Worm (Caenorhabditis elegans) whole organism, L3 larva: ENCODE results near the gene srh-149.
A peak's percentile ranks its signal among the peaks of the same experiment; 100 is the strongest.

Experiments
- R02D3.7 ChIP-seq: fragments of 150-350 bp; optimal IDR thresholded peaks from 2 replicates; lab custom pipeline; 2014; ENCODE audit warnings: missing biosample characterization, missing genetic modification characterization
- aly-2 ChIP-seq: fragments of 150-350 bp; optimal IDR thresholded peaks from 2 replicates; lab custom pipeline; 2014; ENCODE audit warnings: missing biosample characterization, missing genetic modification characterization
- ama-1 ChIP-seq: fragments of 150-350 bp; optimal IDR thresholded peaks from 2 replicates; lab custom pipeline; 2018
- ceh-28 ChIP-seq: fragments of 150-350 bp; optimal IDR thresholded peaks from 2 replicates; lab custom pipeline; 2014; ENCODE audit warnings: missing biosample characterization, missing genetic modification reagents, missing genetic modification characterization
- ceh-82 ChIP-seq: fragments of 150-350 bp; optimal IDR thresholded peaks from 2 replicates; lab custom pipeline; 2014; ENCODE audit warnings: missing biosample characterization, missing genetic modification characterization
- ceh-9 ChIP-seq: sonication (generic microtip); optimal IDR thresholded peaks from 2 replicates; lab custom pipeline; 2018; ENCODE audit warnings: missing biosample characterization, missing genetic modification characterization
- daf-12 ChIP-seq: fragments of 150-350 bp; optimal IDR thresholded peaks from 2 replicates; lab custom pipeline; 2014; ENCODE audit warnings: missing biosample characterization, missing genetic modification reagents, missing genetic modification characterization
- egl-27 ChIP-seq: sonication (generic microtip); optimal IDR thresholded peaks from 4 replicates; lab custom pipeline; 2017; ENCODE audit warnings: missing biosample characterization, missing genetic modification reagents, missing genetic modification characterization
- egl-5 ChIP-seq: fragments of 150-350 bp; optimal IDR thresholded peaks from 2 replicates; lab custom pipeline; 2017; ENCODE audit warnings: missing biosample characterization, missing genetic modification reagents, missing genetic modification characterization, inconsistent platforms
- elt-1 ChIP-seq: fragments of 150-350 bp; optimal IDR thresholded peaks from 2 replicates; lab custom pipeline; 2014; ENCODE audit warnings: missing biosample characterization, missing genetic modification characterization
- elt-2 ChIP-seq: sonication (generic microtip); optimal IDR thresholded peaks from 2 replicates; lab custom pipeline; 2016; ENCODE audit warnings: missing genetic modification reagents, mild to moderate bottlenecking, missing genetic modification characterization, missing compliant biosample characterization
- eor-1 ChIP-seq, 2 experiments: fragments of 150-350 bp; optimal IDR thresholded peaks; 2 replicates each; lab custom pipeline; 2014 to 2018; ENCODE audit warnings: missing biosample characterization in 2 of 2, missing genetic modification characterization in 2 of 2
- fkh-10 ChIP-seq: sonication (generic microtip); optimal IDR thresholded peaks from 2 replicates; lab custom pipeline; 2017; ENCODE audit warnings: missing biosample characterization, missing genetic modification reagents, missing genetic modification characterization
- fkh-2 ChIP-seq: fragments of 150-350 bp; optimal IDR thresholded peaks from 2 replicates; lab custom pipeline; 2014; ENCODE audit warnings: missing biosample characterization, missing genetic modification reagents, missing genetic modification characterization
- fos-1 ChIP-seq: fragments of 150-350 bp; optimal IDR thresholded peaks from 2 replicates; lab custom pipeline; 2014; ENCODE audit warnings: missing biosample characterization, missing genetic modification characterization
- hmg-11 ChIP-seq: sonication (generic microtip); optimal IDR thresholded peaks from 2 replicates; lab custom pipeline; 2016; ENCODE audit warnings: missing genetic modification characterization, missing compliant biosample characterization
- jun-1 ChIP-seq: fragments of 150-350 bp; optimal IDR thresholded peaks from 2 replicates; lab custom pipeline; 2014; ENCODE audit warnings: missing biosample characterization, missing genetic modification reagents, missing genetic modification characterization
- lin-15B ChIP-seq: fragments of 150-350 bp; optimal IDR thresholded peaks from 2 replicates; lab custom pipeline; 2014; ENCODE audit warnings: missing biosample characterization, missing genetic modification characterization
- lin-39 ChIP-seq: fragments of 150-350 bp; optimal IDR thresholded peaks from 2 replicates; lab custom pipeline; 2018; ENCODE audit warnings: missing biosample characterization, missing genetic modification reagents, missing genetic modification characterization
- mdl-1 ChIP-seq: fragments of 150-350 bp; optimal IDR thresholded peaks from 2 replicates; lab custom pipeline; 2014; ENCODE audit warnings: missing biosample characterization, missing genetic modification characterization
- mml-1 ChIP-seq: fragments of 150-350 bp; sonication (generic microtip); optimal IDR thresholded peaks from 3 replicates; lab custom pipeline; 2014; ENCODE audit warnings: missing biosample characterization, missing genetic modification characterization
- nfya-1 ChIP-seq: sonication (generic microtip); optimal IDR thresholded peaks from 2 replicates; lab custom pipeline; 2017; ENCODE audit warnings: missing genetic modification characterization, mild to moderate bottlenecking, missing compliant biosample characterization, antibody characterized with exemption, moderate library complexity; ENCODE audit not compliant: insufficient read depth
- nhr-11 ChIP-seq: fragments of 150-350 bp; optimal IDR thresholded peaks from 2 replicates; lab custom pipeline; 2014; ENCODE audit warnings: missing biosample characterization, missing genetic modification characterization
- nhr-12 ChIP-seq: fragments of 150-350 bp; optimal IDR thresholded peaks from 2 replicates; lab custom pipeline; 2014; ENCODE audit warnings: missing biosample characterization, missing genetic modification characterization
- nhr-28 ChIP-seq: fragments of 150-350 bp; optimal IDR thresholded peaks from 2 replicates; lab custom pipeline; 2014; ENCODE audit warnings: missing biosample characterization, missing genetic modification characterization
- nhr-43 ChIP-seq: sonication (generic microtip); optimal IDR thresholded peaks from 2 replicates; lab custom pipeline; 2016; ENCODE audit warnings: mild to moderate bottlenecking, missing genetic modification characterization, missing compliant biosample characterization; ENCODE audit not compliant: poor library complexity, severe bottlenecking
- nhr-67 ChIP-seq: fragments of 150-350 bp; optimal IDR thresholded peaks from 2 replicates; lab custom pipeline; 2014; ENCODE audit warnings: missing biosample characterization, missing genetic modification characterization
- nhr-77 ChIP-seq: fragments of 150-350 bp; optimal IDR thresholded peaks from 2 replicates; lab custom pipeline; 2014; ENCODE audit warnings: missing biosample characterization, missing genetic modification characterization
- pha-4 ChIP-seq: fragments of 150-350 bp; optimal IDR thresholded peaks from 2 replicates; lab custom pipeline; 2014; ENCODE audit warnings: missing biosample characterization, missing genetic modification reagents, missing genetic modification characterization
- pqm-1 ChIP-seq: fragments of 150-350 bp; optimal IDR thresholded peaks from 2 replicates; lab custom pipeline; 2017; ENCODE audit warnings: missing biosample characterization, missing genetic modification characterization, inconsistent platforms
- sea-2 ChIP-seq: fragments of 150-350 bp; sonication (generic microtip); optimal IDR thresholded peaks from 4 replicates; lab custom pipeline; 2014; ENCODE audit warnings: missing biosample characterization, missing genetic modification reagents, missing genetic modification characterization
- skn-1 ChIP-seq: fragments of 150-350 bp; optimal IDR thresholded peaks from 2 replicates; lab custom pipeline; 2014; ENCODE audit warnings: missing biosample characterization, missing genetic modification characterization
- snpc-4 ChIP-seq: fragments of 150-350 bp; optimal IDR thresholded peaks from 2 replicates; lab custom pipeline; 2014; ENCODE audit warnings: missing biosample characterization, missing genetic modification characterization
- unc-39 ChIP-seq: sonication (generic microtip); optimal IDR thresholded peaks from 4 replicates; lab custom pipeline; 2017; ENCODE audit warnings: missing biosample characterization, missing genetic modification characterization
- unc-62 ChIP-seq: fragments of 150-350 bp; sonication (generic microtip); optimal IDR thresholded peaks from 4 replicates; lab custom pipeline; 2014; ENCODE audit warnings: missing biosample characterization, missing genetic modification reagents, missing genetic modification characterization
- zag-1 ChIP-seq: fragments of 150-350 bp; optimal IDR thresholded peaks from 2 replicates; lab custom pipeline; 2014; ENCODE audit warnings: missing biosample characterization, missing genetic modification characterization
- ztf-11 ChIP-seq: fragments of 150-350 bp; optimal IDR thresholded peaks from 2 replicates; lab custom pipeline; 2014; ENCODE audit warnings: missing biosample characterization, missing genetic modification characterization
- ztf-4 ChIP-seq: fragments of 150-350 bp; optimal IDR thresholded peaks from 2 replicates; lab custom pipeline; 2014; ENCODE audit warnings: missing biosample characterization, missing genetic modification characterization

The srh-149 gene

DNA sequence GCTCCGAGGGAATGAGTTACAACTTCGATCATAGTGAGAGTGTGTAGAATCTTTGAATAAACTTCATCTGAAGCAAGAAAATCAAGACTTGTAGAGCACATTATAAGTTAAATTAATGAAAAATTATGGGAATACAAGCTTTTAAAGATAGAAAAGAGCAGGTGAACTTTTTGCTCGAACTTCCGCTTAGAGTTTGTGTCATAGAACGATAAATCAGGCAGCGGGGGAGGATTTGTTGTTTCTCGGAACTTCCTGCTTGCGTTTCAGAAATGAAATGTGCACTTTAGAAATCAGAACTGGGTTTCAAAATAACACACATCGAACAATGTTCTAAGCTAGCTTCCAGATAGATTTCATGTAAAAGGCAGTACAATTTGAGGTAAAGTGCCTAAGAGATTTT lies at the start of gene srh-149:
Gene srh-149 (minus strand): TSS at position 101 of the 400 bp plus-strand sequence.
- TF ChIP-seq sea-2 (GFP tag; lab: Kevin White, UChicago) (no peak), eor-1 (tag; optimal IDR thresholded peaks at IDR 0.05; lab: Kevin White, UChicago) (no peak), unc-62 (GFP tag; lab: Kevin White, UChicago) (no peak), mdl-1 (tag; lab: Kevin White, UChicago) (no peak), hmg-11 (tag; lab: Kevin White, UChicago) (no peak), ceh-9 (tag; lab: Kevin White, UChicago) (no peak), elt-1 (tag; lab: Kevin White, UChicago) (no peak), ama-1 (lab: Kevin White, UChicago) (no peak), ceh-28 (tag; lab: Kevin White, UChicago) (no peak), nhr-43 (tag; lab: Kevin White, UChicago) (no peak), nhr-67 (no peak)

DNA sequence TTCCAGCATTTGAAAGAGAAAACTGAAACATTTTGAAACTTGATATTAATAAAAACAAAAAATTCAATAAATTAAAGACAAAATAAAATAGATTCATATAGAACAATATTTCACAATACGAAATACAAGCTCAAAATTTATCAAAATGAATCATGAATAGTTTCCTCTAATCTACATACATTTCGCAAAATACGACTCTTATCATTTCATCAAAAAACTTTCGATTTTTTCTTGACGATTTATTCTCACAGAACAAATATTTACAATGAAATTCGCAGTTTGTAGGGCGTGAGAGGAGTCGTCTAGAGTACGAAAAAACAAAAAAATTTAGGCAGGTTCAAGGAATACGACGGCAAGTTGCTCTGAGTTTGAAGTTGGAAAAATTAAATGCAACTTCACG lies 49.1 kb upstream of the srh-149 start:
- TF ChIP-seq fkh-10 (GFP tag; lab: Kevin White, UChicago) (no peak), pqm-1 (tag; lab: Kevin White, UChicago) (peak; percentile 57), pha-4 (tag; lab: Kevin White, UChicago) (peak; percentile 51), fkh-2 (tag; lab: Kevin White, UChicago) (no peak), ztf-11 (tag; lab: Kevin White, UChicago) (no peak), nhr-12 (tag; lab: Kevin White, UChicago) (no peak), elt-2 (tag; lab: Kevin White, UChicago) (peak; percentile 72), ceh-9 (tag; lab: Kevin White, UChicago) (no peak), egl-27 (no peak), ceh-28 (tag; lab: Kevin White, UChicago) (no peak), lin-39 (tag; lab: Kevin White, UChicago) (no peak), daf-12 (tag; lab: Kevin White, UChicago) (no peak)

ce11 chrV:15888751-15889150 lies 47.8 kb upstream of the srh-149 start, which contains the start of gene cgt-1:
TSS of gene cgt-1 (minus strand) at chrV:15888851.
- TF ChIP-seq ceh-82 (no peak), nhr-28 (no peak), unc-39 (no peak), lin-15B (tag; lab: Kevin White, UChicago) (no peak), fos-1 (tag; lab: Kevin White, UChicago) (no peak), nhr-77 (tag; lab: Kevin White, UChicago) (no peak), eor-1 (tag; optimal IDR thresholded peaks at IDR 0.05; lab: Kevin White, UChicago) (no peak), skn-1 (no peak), ceh-9 (tag; lab: Kevin White, UChicago) (no peak), aly-2 (tag; lab: Kevin White, UChicago) (no peak), hmg-11 (tag; lab: Kevin White, UChicago) (no peak), pqm-1 (tag; lab: Kevin White, UChicago) (no peak), R02D3.7 (tag; lab: Kevin White, UChicago) (no peak), egl-27 (no peak), lin-39 (tag; lab: Kevin White, UChicago) (no peak), daf-12 (tag; lab: Kevin White, UChicago) (no peak), nfya-1 (tag; lab: Kevin White, UChicago) (no peak)

ce11 chrV:15887708-15888295 lies 46.8 kb upstream of the srh-149 start:
- TF ChIP-seq egl-5 (tag; lab: Kevin White, UChicago) (no peak), daf-12 (tag; lab: Kevin White, UChicago) (no peak), ceh-9 (tag; lab: Kevin White, UChicago) (no peak), ztf-11 (tag; lab: Kevin White, UChicago) (no peak), sea-2 (GFP tag; lab: Kevin White, UChicago) (no peak), ama-1 (lab: Kevin White, UChicago) (no peak), elt-1 (tag; lab: Kevin White, UChicago) (no peak), fkh-10 (GFP tag; lab: Kevin White, UChicago) (no peak), pqm-1 (tag; lab: Kevin White, UChicago) (peak; percentile 89), nhr-43 (tag; lab: Kevin White, UChicago) (no peak), nhr-67 (no peak), nfya-1 (tag; lab: Kevin White, UChicago) (peak; percentile 76), zag-1 (tag; lab: Kevin White, UChicago) (no peak), pha-4 (tag; lab: Kevin White, UChicago) (peak; percentile 16), fos-1 (tag; lab: Kevin White, UChicago) (peak; percentile 33), snpc-4 (tag; lab: Kevin White, UChicago) (no peak), nhr-11 (no peak), lin-39 (tag; lab: Kevin White, UChicago) (no peak), elt-2 (tag; lab: Kevin White, UChicago) (peak; percentile 93), jun-1 (tag; lab: Kevin White, UChicago) (peak; percentile 70), unc-62 (GFP tag; lab: Kevin White, UChicago) (no peak), nhr-28 (no peak), ztf-4 (no peak), mml-1 (tag; lab: Kevin White, UChicago) (no peak)
